Worm (Caenorhabditis elegans): ENCODE data around the gene bath-24.

bath-24 gene

DNA sequence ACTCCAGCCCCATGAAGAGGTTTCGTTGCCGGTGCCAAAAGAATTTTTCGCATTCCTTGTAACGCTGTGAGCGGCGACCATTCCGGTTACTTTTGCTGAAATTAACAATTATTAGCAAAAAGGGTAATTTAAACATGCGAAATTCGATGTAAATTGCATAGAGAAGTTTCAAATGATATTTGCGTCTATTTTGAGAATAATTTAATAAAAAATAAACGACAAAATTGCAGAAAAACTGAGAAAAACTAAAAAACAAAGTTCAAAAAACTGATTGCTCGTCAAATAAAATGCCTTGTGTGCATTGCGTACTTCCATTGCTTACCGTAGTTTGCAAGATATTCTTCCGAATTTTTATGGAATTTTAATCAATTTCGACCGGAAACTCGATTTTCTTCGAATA is at the start of gene bath-24:
TSS of gene bath-24 (minus strand) at position 101 of the 400 bp plus-strand sequence.
- TF ChIP-seq ZK546.5 (tag; optimal IDR thresholded peaks at IDR 0.05) = no peak
- no peak for TF ChIP-seq R02D3.7 (tag; optimal IDR thresholded peaks at IDR 0.05)
- no peak for TF ChIP-seq mbf-1 (tag; optimal IDR thresholded peaks at IDR 0.05)
- no peak for TF ChIP-seq sem-4 (tag; optimal IDR thresholded peaks at IDR 0.05)
- TF ChIP-seq nhr-12 (tag; optimal IDR thresholded peaks at IDR 0.05) = no peak
- no peak for TF ChIP-seq lin-11 (tag; optimal IDR thresholded peaks at IDR 0.05)
- TF ChIP-seq unc-62 (GFP tag; optimal IDR thresholded peaks at IDR 0.05) = no peak
- TF ChIP-seq mab-5 (tag; optimal IDR thresholded peaks at IDR 0.05) = no peak
- no peak for TF ChIP-seq nhr-6 (tag; optimal IDR thresholded peaks at IDR 0.05)
- no peak for TF ChIP-seq unc-55 (GFP tag; optimal IDR thresholded peaks at IDR 0.05)
- TF ChIP-seq unc-39 (tag; optimal IDR thresholded peaks at IDR 0.05) = no peak
- no peak for TF ChIP-seq nhr-77 (tag; optimal IDR thresholded peaks at IDR 0.05)
- TF ChIP-seq gmeb-1 (tag; optimal IDR thresholded peaks at IDR 0.05) = no peak
- no peak for TF ChIP-seq ama-1 (optimal IDR thresholded peaks at IDR 0.05)
- TF ChIP-seq lsy-2 (tag; optimal IDR thresholded peaks at IDR 0.05) = no peak

DNA sequence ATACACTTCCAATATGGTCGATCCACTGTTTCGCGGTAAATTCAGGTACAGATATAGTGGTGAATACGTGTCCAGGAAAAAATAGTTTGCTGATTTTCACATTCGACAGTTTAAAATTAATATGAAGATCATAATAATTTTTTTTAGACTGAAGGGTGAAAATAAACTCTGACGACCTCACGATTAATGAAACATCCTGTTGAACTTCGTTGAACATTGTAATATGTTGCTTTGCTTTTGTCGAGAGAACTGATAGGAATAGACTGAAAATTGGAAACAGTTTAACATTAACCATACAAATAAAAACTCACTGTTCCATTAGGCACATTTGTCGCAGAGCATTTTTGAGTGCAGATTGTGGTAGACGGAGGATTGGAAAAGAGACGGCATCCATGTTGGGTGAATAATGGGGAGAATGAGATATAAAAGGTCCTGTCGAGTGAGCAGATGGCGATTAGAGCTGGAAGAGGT is 48.1 kb upstream of the bath-24 start, which contains the start of gene fbxb-37:
TSS of gene fbxb-37 (minus strand) at position 421 of the 471 bp plus-strand sequence.
- no peak for TF ChIP-seq lin-39 (tag; optimal IDR thresholded peaks at IDR 0.05)
- no peak for TF ChIP-seq nhr-237 (tag; optimal IDR thresholded peaks at IDR 0.05)
- no peak for TF ChIP-seq ztf-1 (GFP tag; conservative IDR thresholded peaks at IDR 0.05)
- TF ChIP-seq peb-1 (tag; optimal IDR thresholded peaks at IDR 0.05) = no peak
- no peak for TF ChIP-seq ceh-16 (tag; optimal IDR thresholded peaks at IDR 0.05)
- no peak for TF ChIP-seq sma-9 (GFP tag; optimal IDR thresholded peaks at IDR 0.05)
- no peak for TF ChIP-seq sma-9 (tag; optimal IDR thresholded peaks at IDR 0.05)
- TF ChIP-seq mdl-1 (tag; optimal IDR thresholded peaks at IDR 0.05) = no peak
- no peak for TF ChIP-seq elt-3 (tag; optimal IDR thresholded peaks at IDR 0.05)
- no peak for TF ChIP-seq ceh-82 (tag; optimal IDR thresholded peaks at IDR 0.05)
- no peak for TF ChIP-seq egl-27 (tag; optimal IDR thresholded peaks at IDR 0.05)
- TF ChIP-seq lsy-2 (tag; optimal IDR thresholded peaks at IDR 0.05) = no peak
- no peak for TF ChIP-seq ztf-4 (tag; optimal IDR thresholded peaks at IDR 0.05)
- TF ChIP-seq zag-1 (tag; optimal IDR thresholded peaks at IDR 0.05) = no peak
- TF ChIP-seq gmeb-1 (tag; optimal IDR thresholded peaks at IDR 0.05) = no peak
- TF ChIP-seq nhr-129 (tag; optimal IDR thresholded peaks at IDR 0.05) = no peak
- TF ChIP-seq nhr-25 (tag; optimal IDR thresholded peaks at IDR 0.05) = no peak
- no peak for TF ChIP-seq snpc-4 (tag; optimal IDR thresholded peaks at IDR 0.05)
- TF ChIP-seq ZK546.5 (tag; optimal IDR thresholded peaks at IDR 0.05) = no peak

DNA sequence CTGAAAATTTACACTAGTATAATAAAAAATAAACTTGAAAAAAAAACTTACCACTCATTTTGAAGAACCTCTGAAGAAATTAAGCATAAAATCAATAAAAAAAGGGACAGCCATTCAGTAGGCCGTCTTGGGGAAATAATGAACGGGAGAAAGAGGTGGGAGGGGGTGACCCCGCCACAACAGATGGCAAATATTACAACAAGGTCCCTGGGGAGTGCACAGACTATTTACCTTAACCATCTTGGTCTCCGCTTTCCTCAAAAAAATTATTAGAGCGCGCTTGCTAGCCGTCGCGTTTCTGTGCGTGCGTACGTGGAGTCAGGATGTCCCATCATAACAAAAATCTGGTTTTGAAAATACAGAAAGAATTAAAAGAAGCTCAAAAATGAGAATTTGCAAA is 46.6 kb upstream of the bath-24 start, which contains the start of gene T16A1.10:
TSS of gene T16A1.10 (minus strand) at position 123 of the 400 bp plus-strand sequence.
- TF ChIP-seq lin-39 (tag; optimal IDR thresholded peaks at IDR 0.05) (no peak), nhr-21 (tag; optimal IDR thresholded peaks at IDR 0.05) (no peak), lsy-2 (tag; optimal IDR thresholded peaks at IDR 0.05) (no peak), nhr-25 (tag; optimal IDR thresholded peaks at IDR 0.05) (no peak), sem-4 (tag; optimal IDR thresholded peaks at IDR 0.05) (no peak), elt-3 (tag; optimal IDR thresholded peaks at IDR 0.05) (no peak), R02D3.7 (tag; optimal IDR thresholded peaks at IDR 0.05) (no peak), aly-2 (tag; optimal IDR thresholded peaks at IDR 0.05) (no peak), ztf-1 (GFP tag; conservative IDR thresholded peaks at IDR 0.05) (no peak), skn-1 (tag; optimal IDR thresholded peaks at IDR 0.05) (no peak)

DNA sequence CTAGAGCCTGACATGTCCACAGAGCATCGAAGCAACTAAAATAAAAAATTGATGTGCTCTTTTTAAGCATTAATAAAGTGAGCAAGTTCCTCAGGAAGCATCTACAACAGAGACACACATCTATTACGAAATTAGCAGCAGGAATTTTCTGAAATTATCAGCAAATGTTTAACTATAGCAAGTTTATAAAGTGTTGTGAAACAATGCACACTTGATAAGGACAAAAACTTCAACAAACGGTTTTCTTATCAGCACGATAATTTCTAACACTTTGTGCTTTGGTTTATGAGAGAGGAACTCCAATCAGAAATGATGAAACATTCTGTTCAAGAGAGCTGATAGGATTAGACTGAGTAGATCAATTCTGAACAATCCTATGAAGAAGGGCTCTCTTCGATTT is 45.2 kb upstream of the bath-24 start, which contains the start of gene trpl-5:
TSS of gene trpl-5 (minus strand) at position 32 of the 400 bp plus-strand sequence.
- TF ChIP-seq nhr-12 (tag; optimal IDR thresholded peaks at IDR 0.05) (no peak), ama-1 (optimal IDR thresholded peaks at IDR 0.05) (no peak), Y55F3AM.14 (GFP tag; optimal IDR thresholded peaks at IDR 0.05) (no peak), nhr-11 (tag; optimal IDR thresholded peaks at IDR 0.05) (no peak), zag-1 (tag; optimal IDR thresholded peaks at IDR 0.05) (no peak), F13H6.1 (tag; optimal IDR thresholded peaks at IDR 0.05) (no peak), gmeb-1 (tag; optimal IDR thresholded peaks at IDR 0.05) (peak; percentile 22), nhr-21 (tag; optimal IDR thresholded peaks at IDR 0.05) (no peak), fos-1 (tag; optimal IDR thresholded peaks at IDR 0.05) (peak; percentile 94), nhr-25 (tag; optimal IDR thresholded peaks at IDR 0.05) (no peak), sma-9 (GFP tag; optimal IDR thresholded peaks at IDR 0.05) (no peak), sma-9 (tag; optimal IDR thresholded peaks at IDR 0.05) (no peak)

Data from whole organism, L2 larva.